Fruit fly (Drosophila melanogaster): ENCODE measurements around the gene mura.

The mura gene

dm6 chr3R:9534125-9534496 lies 17.5 kb downstream of the mura start (continued):
- TF ChIP-seq gsb-n (tag; optimal IDR thresholded peaks at IDR 0.05) (peak; percentile 97), run (tag; optimal IDR thresholded peaks at IDR 0.05) (peak; percentile 94), CG15269 (tag; optimal IDR thresholded peaks at IDR 0.05) (peak; percentile 95), CG2889 (GFP tag; IDR thresholded peaks at IDR 0.05) (peak; percentile 84), hth (optimal IDR thresholded peaks at IDR 0.05) (no peak), CG12659 (GFP tag; optimal IDR thresholded peaks at IDR 0.05) (peak; percentile 89), MTF-1 (GFP tag; optimal IDR thresholded peaks at IDR 0.05; ENCODE audit: borderline replicate concordance) (peak; percentile 87), CG13123 (GFP tag; optimal IDR thresholded peaks at IDR 0.05) (peak; percentile 83), dpn (GFP tag; optimal IDR thresholded peaks at IDR 0.05) (peak; percentile 93 to 94), CG18619 (GFP tag; optimal IDR thresholded peaks at IDR 0.05) (peak; percentile 89), CG16863 (GFP tag; optimal IDR thresholded peaks at IDR 0.05) (peak; percentile 94), CG10431 (GFP tag; optimal IDR thresholded peaks at IDR 0.05) (peak; percentile 82), Tbp (GFP tag; optimal IDR thresholded peaks at IDR 0.05) (no peak), CG34376 (GFP tag; optimal IDR thresholded peaks at IDR 0.05) (no peak), CG17361 (GFP tag; IDR thresholded peaks at IDR 0.05) (peak; percentile 97), crol (GFP tag; IDR thresholded peaks at IDR 0.05) (peak; percentile 42; the same call in 1 of the 2 replicates), Lhr (GFP tag; optimal IDR thresholded peaks at IDR 0.05) (peak; percentile 89), dimm (GFP tag; IDR thresholded peaks at IDR 0.05) (peak; percentile 82), CG34422 (GFP tag; IDR thresholded peaks at IDR 0.05) (peak; percentile 90), fu2 (GFP tag; optimal IDR thresholded peaks at IDR 0.05) (peak; percentile 79), CG2199 (GFP tag; IDR thresholded peaks at IDR 0.05) (peak; percentile 83; the same call in 2 of the 3 replicates), CG3065 (GFP tag; optimal IDR thresholded peaks at IDR 0.05) (peak; percentile 82), lbe (GFP tag; optimal IDR thresholded peaks at IDR 0.05) (peak; percentile 35), ftz-f1 (GFP tag; optimal IDR thresholded peaks at IDR 0.05) (no peak), Trl (optimal IDR thresholded peaks at IDR 0.05) (no peak), Trl (GFP tag; optimal IDR thresholded peaks at IDR 0.05) (peak; percentile 88), bbx (GFP tag; IDR thresholded peaks at IDR 0.05; ENCODE audit: partially characterized antibody) (no peak), CG7928 (GFP tag; optimal IDR thresholded peaks at IDR 0.05) (peak; percentile 33), CG12104 (GFP tag; optimal IDR thresholded peaks at IDR 0.05) (peak; percentile 81), CG7556 (GFP tag; optimal IDR thresholded peaks at IDR 0.05) (peak; percentile 92), CG5180 (GFP tag; optimal IDR thresholded peaks at IDR 0.05) (no peak), bsh (GFP tag; optimal IDR thresholded peaks at IDR 0.05) (peak; percentile 65 to 97), slou (GFP tag; optimal IDR thresholded peaks at IDR 0.05) (peak; percentile 11), Nf-YC (tag; optimal IDR thresholded peaks at IDR 0.05) (peak; percentile 59), NC2α (GFP tag; optimal IDR thresholded peaks at IDR 0.05) (peak; percentile 86), ken (GFP tag; IDR thresholded peaks at IDR 0.05) (peak; percentile 95), CG33557 (GFP tag; optimal IDR thresholded peaks at IDR 0.05) (peak; percentile 64), CG12155 (GFP tag; optimal IDR thresholded peaks at IDR 0.05) (peak; percentile 89), CG11696 (GFP tag; IDR thresholded peaks at IDR 0.05) (peak; percentile 82), inv (GFP tag; IDR thresholded peaks at IDR 0.05; ENCODE audit: partially characterized antibody) (no peak), eyg (GFP tag; optimal IDR thresholded peaks at IDR 0.05) (peak; percentile 91), Dll (GFP tag; IDR thresholded peaks at IDR 0.05; ENCODE audit: partially characterized antibody) (no peak), CG8478 (optimal IDR thresholded peaks at IDR 0.05) (no peak), Meics (GFP tag; optimal IDR thresholded peaks at IDR 0.05) (peak; percentile 86), CG8388 (GFP tag; optimal IDR thresholded peaks at IDR 0.05) (peak; percentile 96), CG14710 (tag; optimal IDR thresholded peaks at IDR 0.05) (peak; percentile 92), dan (GFP tag; IDR thresholded peaks at IDR 0.05) (no peak), Mad (GFP tag; optimal IDR thresholded peaks at IDR 0.05) (peak; percentile 88), CG10543 (GFP tag; optimal IDR thresholded peaks at IDR 0.05) (no peak), ash1 (GFP tag; optimal IDR thresholded peaks at IDR 0.05) (no peak), pum (GFP tag; optimal IDR thresholded peaks at IDR 0.05) (peak; percentile 94), MBD-R2 (GFP tag; IDR thresholded peaks at IDR 0.05) (peak; percentile 62; the same call in 1 of the 2 replicates)
